Fruit fly (Drosophila melanogaster) whole organism, embryonic: ENCODE results near the gene Atg18b.
A peak's percentile ranks its signal among the peaks of the same experiment; 100 is the strongest.

Source experiments
- B-H1 ChIP-seq: fragments of 200-800 bp; sonication (Bioruptor generic); IDR thresholded peaks from 3 replicates; pipeline ENCODE4 v1.3.6; 2022; ENCODE audit warnings: missing biosample characterization, missing genetic modification characterization
- B-H2 ChIP-seq: fragments of 200-800 bp; sonication (Bioruptor generic); optimal IDR thresholded peaks from 2 replicates; lab custom pipeline; 2018; ENCODE audit warnings: missing biosample characterization, mild to moderate bottlenecking, missing genetic modification characterization
- CG10565 ChIP-seq: fragments of 200-800 bp; sonication (Bioruptor generic); optimal IDR thresholded peaks from 3 replicates; lab custom pipeline; 2016; ENCODE audit warnings: missing biosample characterization, mild to moderate bottlenecking, missing genetic modification characterization
- CG11085 ChIP-seq: fragments of 200-800 bp; sonication (Bioruptor generic); IDR thresholded peaks from 2 replicates; pipeline ENCODE4 v1.3.6; 2022; ENCODE audit warnings: missing biosample characterization, missing genetic modification characterization
- CG1233 ChIP-seq: fragments of 200-800 bp; sonication (Bioruptor generic); optimal IDR thresholded peaks from 4 replicates; lab custom pipeline; 2018; ENCODE audit warnings: missing biosample characterization, mild to moderate bottlenecking, missing genetic modification characterization
- CG12391 ChIP-seq: fragments of 200-800 bp; sonication (Bioruptor generic); optimal IDR thresholded peaks from 3 replicates; lab custom pipeline; 2018; ENCODE audit warnings: missing biosample characterization, mild to moderate bottlenecking, missing genetic modification characterization, moderate library complexity
- CG15269 ChIP-seq: fragments of 200-800 bp; sonication (Bioruptor generic); optimal IDR thresholded peaks from 2 replicates; lab custom pipeline; 2018; ENCODE audit warnings: missing biosample characterization, mild to moderate bottlenecking, missing genetic modification characterization, moderate library complexity
- CG1529 ChIP-seq: fragments of 200-800 bp; sonication (Bioruptor generic); optimal IDR thresholded peaks from 3 replicates; lab custom pipeline; 2018; ENCODE audit warnings: missing biosample characterization, missing genetic modification characterization
- CG15514 ChIP-seq: fragments of 200-800 bp; sonication (Bioruptor generic); optimal IDR thresholded peaks from 3 replicates; lab custom pipeline; 2017; ENCODE audit warnings: missing biosample characterization, missing genetic modification characterization, mild to moderate bottlenecking, moderate library complexity, missing genetic modification reagents
- CG1602 ChIP-seq: fragments of 200-800 bp; sonication (Bioruptor generic); optimal IDR thresholded peaks from 3 replicates; lab custom pipeline; 2016; ENCODE audit warnings: missing biosample characterization, missing genetic modification characterization
- CG17186 ChIP-seq: fragments of 200-800 bp; sonication (Bioruptor generic); optimal IDR thresholded peaks from 3 replicates; lab custom pipeline; 2017; ENCODE audit warnings: missing biosample characterization, missing genetic modification reagents, missing genetic modification characterization
- CG32532 ChIP-seq: fragments of 200-800 bp; sonication (Bioruptor generic); IDR thresholded peaks from 2 replicates; pipeline ENCODE4 v1.3.6; 2022; ENCODE audit warnings: missing biosample characterization, missing genetic modification characterization
- CG32767 ChIP-seq: fragments of 200-800 bp; sonication (Bioruptor generic); IDR thresholded peaks from 2 replicates; pipeline ENCODE4 v1.3.6; 2022; ENCODE audit warnings: missing biosample characterization, missing genetic modification characterization
- CG32772 ChIP-seq: fragments of 200-800 bp; sonication (Bioruptor generic); IDR thresholded peaks from 2 replicates; pipeline ENCODE4 v1.3.6; 2022; ENCODE audit warnings: missing biosample characterization, missing genetic modification characterization
- CG42726 ChIP-seq: fragments of 200-800 bp; sonication (Bioruptor generic); IDR thresholded peaks from 2 replicates; pipeline ENCODE4 v1.3.6; 2022; ENCODE audit warnings: missing biosample characterization, missing genetic modification characterization; ENCODE audit not compliant: partially characterized antibody
- CG43689 ChIP-seq: fragments of 200-800 bp; sonication (Bioruptor generic); IDR thresholded peaks from 2 replicates; pipeline ENCODE4 v1.3.6; 2022; ENCODE audit warnings: missing biosample characterization, missing genetic modification characterization
- CG7963 ChIP-seq: fragments of 200-800 bp; sonication (Bioruptor generic); IDR thresholded peaks from 3 replicates; pipeline ENCODE4 v1.3.6; 2022; ENCODE audit warnings: missing biosample characterization, missing genetic modification characterization; ENCODE audit not compliant: partially characterized antibody
- CG8765 ChIP-seq: fragments of 200-800 bp; sonication (Bioruptor generic); IDR thresholded peaks from 2 replicates; pipeline ENCODE4 v1.3.6; 2022; ENCODE audit warnings: missing biosample characterization, missing genetic modification characterization
- CG9437 ChIP-seq: fragments of 200-800 bp; sonication (Bioruptor generic); optimal IDR thresholded peaks from 2 replicates; lab custom pipeline; 2018; ENCODE audit warnings: missing biosample characterization, mild to moderate bottlenecking, missing genetic modification characterization
- CHES-1-like ChIP-seq: fragments of 200-800 bp; sonication (Bioruptor generic); optimal IDR thresholded peaks from 2 replicates; lab custom pipeline; 2016; ENCODE audit warnings: missing biosample characterization, missing genetic modification characterization
- Chrac-16 ChIP-seq: fragments of 200-800 bp; sonication (Bioruptor generic); optimal IDR thresholded peaks from 3 replicates; lab custom pipeline; 2016; ENCODE audit warnings: missing biosample characterization, missing genetic modification characterization
- CoRest ChIP-seq: fragments of 200-800 bp; sonication (Bioruptor generic); optimal IDR thresholded peaks from 3 replicates; lab custom pipeline; 2018; ENCODE audit warnings: missing biosample characterization, mild to moderate bottlenecking, missing genetic modification characterization, moderate library complexity
- E2f1 ChIP-seq: fragments of 200-800 bp; sonication (Bioruptor generic); IDR thresholded peaks from 2 replicates; pipeline ENCODE4 v1.3.6; 2022; ENCODE audit warnings: missing biosample characterization, missing genetic modification characterization
- Elba2 ChIP-seq: fragments of 200-800 bp; sonication (Bioruptor generic); optimal IDR thresholded peaks from 3 replicates; lab custom pipeline; 2016; ENCODE audit warnings: missing biosample characterization, missing genetic modification characterization
- HLH54F ChIP-seq: fragments of 200-800 bp; sonication (Bioruptor generic); optimal IDR thresholded peaks from 3 replicates; lab custom pipeline; 2016; ENCODE audit warnings: missing biosample characterization, missing genetic modification characterization
- NC2α ChIP-seq: fragments of 200-800 bp; sonication (Bioruptor generic); optimal IDR thresholded peaks from 2 replicates; lab custom pipeline; 2016; ENCODE audit warnings: missing biosample characterization, missing genetic modification characterization
- Nf-YB ChIP-seq: fragments of 200-800 bp; sonication (Bioruptor generic); optimal IDR thresholded peaks from 3 replicates; lab custom pipeline; 2019; ENCODE audit warnings: missing biosample characterization, mild to moderate bottlenecking, missing genetic modification characterization, moderate library complexity
- Sox102F ChIP-seq: fragments of 200-800 bp; sonication (Bioruptor generic); optimal IDR thresholded peaks from 2 replicates; lab custom pipeline; 2018; ENCODE audit warnings: missing biosample characterization, mild to moderate bottlenecking, missing genetic modification characterization, moderate library complexity
- Xbp1 ChIP-seq: fragments of 200-800 bp; sonication (Bioruptor generic); optimal IDR thresholded peaks from 3 replicates; lab custom pipeline; 2016; ENCODE audit warnings: missing biosample characterization, mild to moderate bottlenecking, missing genetic modification characterization
- ac ChIP-seq: fragments of 200-800 bp; sonication (Bioruptor generic); optimal IDR thresholded peaks from 3 replicates; lab custom pipeline; 2017; ENCODE audit warnings: missing biosample characterization, mild to moderate bottlenecking, missing genetic modification characterization
- al ChIP-seq: fragments of 200-800 bp; sonication (Bioruptor generic); IDR thresholded peaks from 2 replicates; pipeline ENCODE4 v1.3.6; 2022; ENCODE audit warnings: missing biosample characterization, missing genetic modification characterization
- ewg ChIP-seq: fragments of 200-800 bp; sonication (Bioruptor generic); optimal IDR thresholded peaks from 3 replicates; lab custom pipeline; 2017; ENCODE audit warnings: mild to moderate bottlenecking, missing biosample characterization, missing genetic modification reagents, missing genetic modification characterization
- fru ChIP-seq: fragments of >200 bp; optimal IDR thresholded peaks from 2 replicates; lab custom pipeline; 2017
- gfzf ChIP-seq: fragments of 200-800 bp; sonication (Bioruptor generic); optimal IDR thresholded peaks from 2 replicates; lab custom pipeline; 2016; ENCODE audit warnings: missing biosample characterization, mild to moderate bottlenecking, missing genetic modification characterization, moderate library complexity
- h ChIP-seq: fragments of >200 bp; optimal IDR thresholded peaks from 2 replicates; lab custom pipeline; 2017
- her ChIP-seq: fragments of 200-800 bp; sonication (Bioruptor generic); optimal IDR thresholded peaks from 2 replicates; lab custom pipeline; 2016; ENCODE audit warnings: missing biosample characterization, missing genetic modification characterization
- hkb ChIP-seq, 2 experiments: fragments of 200-800 bp in 1 of 2; fragments of >200 bp in 1 of 2; sonication (Bioruptor generic) in 1 of 2; IDR thresholded peaks in 1 of 2; optimal IDR thresholded peaks in 1 of 2; 2 replicates each; pipeline versions ENCODE4 v1.3.6 to Lab custom; 2017 to 2022; ENCODE audit warnings: missing biosample characterization in 1 of 2, missing genetic modification characterization in 1 of 2
- jumu ChIP-seq: fragments of 200-800 bp; sonication (Bioruptor generic); optimal IDR thresholded peaks from 3 replicates; lab custom pipeline; 2016; ENCODE audit warnings: missing biosample characterization, missing genetic modification characterization
- lmd ChIP-seq: fragments of 200-800 bp; sonication (Bioruptor generic); IDR thresholded peaks from 2 replicates; pipeline ENCODE4 v1.3.6; 2022; ENCODE audit warnings: missing biosample characterization, missing genetic modification characterization
- lov ChIP-seq, 2 experiments: fragments of 200-800 bp in 1 of 2; fragments of >200 bp in 1 of 2; sonication (Bioruptor generic) in 1 of 2; IDR thresholded peaks in 1 of 2; optimal IDR thresholded peaks in 1 of 2; 2 replicates in 1 of 2; 3 replicates in 1 of 2; pipeline versions ENCODE4 v1.3.6 to Lab custom; 2017 to 2022; ENCODE audit warnings: missing biosample characterization in 1 of 2, missing genetic modification characterization in 1 of 2
- nau ChIP-seq: fragments of 200-800 bp; sonication (Bioruptor generic); optimal IDR thresholded peaks from 3 replicates; lab custom pipeline; 2017; ENCODE audit warnings: missing biosample characterization, mild to moderate bottlenecking, missing genetic modification characterization, missing genetic modification reagents
- rib ChIP-seq: fragments of 200-800 bp; sonication (Bioruptor generic); IDR thresholded peaks from 2 replicates; pipeline ENCODE4 v1.3.6; 2022; ENCODE audit warnings: missing biosample characterization, missing genetic modification characterization
- row ChIP-seq: fragments of 200-800 bp; sonication (Bioruptor generic); IDR thresholded peaks from 3 replicates; pipeline ENCODE4 v1.3.6; 2022; ENCODE audit warnings: missing biosample characterization, missing genetic modification characterization
- sd ChIP-seq: fragments of 200-800 bp; sonication (Bioruptor generic); optimal IDR thresholded peaks from 3 replicates; lab custom pipeline; 2018; ENCODE audit warnings: missing biosample characterization, mild to moderate bottlenecking, missing genetic modification characterization, moderate library complexity
- slbo ChIP-seq: fragments of 200-800 bp; sonication (Bioruptor generic); IDR thresholded peaks from 2 replicates; pipeline ENCODE4 v1.3.6; 2022; ENCODE audit warnings: missing biosample characterization, missing genetic modification characterization
- sqz ChIP-seq: fragments of 200-800 bp; sonication (Bioruptor generic); optimal IDR thresholded peaks from 3 replicates; lab custom pipeline; 2018; ENCODE audit warnings: missing biosample characterization, mild to moderate bottlenecking, missing genetic modification characterization
- ssp ChIP-seq: fragments of 200-800 bp; sonication (Bioruptor generic); IDR thresholded peaks from 2 replicates; pipeline ENCODE4 v1.3.6; 2022; ENCODE audit warnings: missing biosample characterization, missing genetic modification characterization
- sug ChIP-seq: fragments of 200-800 bp; optimal IDR thresholded peaks from 2 replicates; lab custom pipeline; 2019; ENCODE audit warnings: missing biosample characterization, mild to moderate bottlenecking, missing genetic modification characterization, moderate library complexity
- tll ChIP-seq, 2 experiments: fragments of 200-800 bp in 1 of 2; fragments of >200 bp in 1 of 2; sonication (Bioruptor generic) in 1 of 2; optimal IDR thresholded peaks; 2 replicates each; lab custom pipeline; 2017 to 2019; ENCODE audit warnings: missing biosample characterization in 2 of 2, missing genetic modification characterization in 2 of 2, mild to moderate bottlenecking in 1 of 2, moderate library complexity in 1 of 2
- yki ChIP-seq: fragments of >200 bp; optimal IDR thresholded peaks from 3 replicates; lab custom pipeline; 2018

Gene Atg18b

dm6 chr2L:21163311-21163842 lies 57.0 kb downstream of the Atg18b start, which contains the start of gene Noc2 (continued):
- TF ChIP-seq CG11085 (GFP tag; lab: Robert Waterston, UW) (peak; percentile 38; the same call in 1 of the 2 replicates), jumu (GFP tag; lab: Kevin White, UChicago) (peak; percentile 1), CoRest (tag; lab: Kevin White, UChicago) (peak; percentile 60), CG7963 (GFP tag; lab: Robert Waterston, UW) (peak; percentile 14; the same call in 1 of the 3 replicates), HLH54F (GFP tag; lab: Kevin White, UChicago) (peak; percentile 29), ewg (GFP tag; lab: Kevin White, UChicago) (peak; percentile 21), CHES-1-like (GFP tag; lab: Kevin White, UChicago) (peak; percentile 21), nau (GFP tag; lab: Kevin White, UChicago) (no peak), sug (tag; lab: Kevin White, UChicago) (peak; percentile 40), ac (no peak), yki (no peak), B-H2 (peak; percentile 7), hkb (optimal IDR thresholded peaks at IDR 0.05; lab: Kevin White, UChicago) (no peak), hkb (GFP tag; IDR thresholded peaks at IDR 0.05; lab: Robert Waterston, UW) (peak; percentile 43; the same call in 1 of the 2 replicates), tll (GFP tag; optimal IDR thresholded peaks at IDR 0.05; lab: Kevin White, UChicago) (no peak), CG1529 (GFP tag; lab: Kevin White, UChicago) (no peak), NC2α (GFP tag; lab: Kevin White, UChicago) (no peak), CG15269 (tag; lab: Kevin White, UChicago) (peak; percentile 35), CG10565 (GFP tag; lab: Kevin White, UChicago) (no peak), CG9437 (peak; percentile 14), sd (no peak), Nf-YB (no peak), CG8765 (0 out of 2 replicates have a peak, but pooled peaks have one; percentile 11), CG42726 (GFP tag; lab: Robert Waterston, UW) (no peak), sqz (GFP tag; lab: Kevin White, UChicago) (no peak), CG1233 (GFP tag; lab: Kevin White, UChicago) (no peak), CG32532 (peak; percentile 60), ssp (GFP tag; lab: Robert Waterston, UW) (peak; percentile 28; the same call in 1 of the 2 replicates), her (GFP tag; lab: Kevin White, UChicago) (no peak), E2f1 (GFP tag; lab: Robert Waterston, UW) (peak; percentile 51), row (GFP tag; lab: Robert Waterston, UW) (peak; percentile 70), CG17186 (GFP tag; lab: Kevin White, UChicago) (no peak), al (GFP tag; lab: Robert Waterston, UW) (peak; percentile 46; the same call in 1 of the 2 replicates), slbo (GFP tag; lab: Robert Waterston, UW) (peak; percentile 79), CG15514 (GFP tag; lab: Kevin White, UChicago) (peak; percentile 37), B-H1 (GFP tag; lab: Robert Waterston, UW) (no peak), rib (GFP tag; lab: Robert Waterston, UW) (no peak), lov (optimal IDR thresholded peaks at IDR 0.05; lab: Kevin White, UChicago) (no peak), lov (GFP tag; IDR thresholded peaks at IDR 0.05; lab: Robert Waterston, UW) (no peak), Chrac-16 (GFP tag; lab: Kevin White, UChicago) (peak; percentile 34), Elba2 (GFP tag; lab: Kevin White, UChicago) (no peak), lmd (GFP tag; lab: Robert Waterston, UW) (peak; percentile 63), Xbp1 (peak; percentile 63), CG12391 (peak; percentile 60), CG43689 (GFP tag; lab: Robert Waterston, UW) (no peak), gfzf (GFP tag; lab: Kevin White, UChicago) (no peak), CG1602 (GFP tag; lab: Kevin White, UChicago) (peak; percentile 24), Sox102F (GFP tag; lab: Kevin White, UChicago) (peak; percentile 39), CG32772 (GFP tag; lab: Robert Waterston, UW) (peak; percentile 35; the same call in 1 of the 2 replicates), CG32767 (GFP tag; lab: Robert Waterston, UW) (peak; percentile 9; the same call in 1 of the 2 replicates), h (lab: Kevin White, UChicago) (no peak), fru (lab: Kevin White, UChicago) (no peak)
